Fruit fly (Drosophila melanogaster) whole organism, wandering third instar larva: ENCODE data around the gene CG1632.

Source experiments
- Abd-B ChIP-seq: fragments of >200 bp; optimal IDR thresholded peaks from 2 replicates; lab custom pipeline; 2017; ENCODE audit warnings: missing biosample characterization, missing genetic modification characterization
- CrebA ChIP-seq: fragments of 200-800 bp; sonication (Bioruptor generic); optimal IDR thresholded peaks from 2 replicates; lab custom pipeline; 2016; ENCODE audit warnings: missing biosample characterization, mild to moderate bottlenecking, missing genetic modification characterization, borderline replicate concordance
- GATAd ChIP-seq: sonication (Bioruptor generic); optimal IDR thresholded peaks from 2 replicates; lab custom pipeline; 2016; ENCODE audit warnings: missing biosample characterization, missing genetic modification characterization
- HLH106 ChIP-seq: fragments of 200-800 bp; optimal IDR thresholded peaks from 3 replicates; lab custom pipeline; 2019; ENCODE audit warnings: missing biosample characterization, mild to moderate bottlenecking, missing genetic modification characterization, moderate library complexity
- Hnf4 ChIP-seq: fragments of 200-800 bp; sonication (Bioruptor generic); optimal IDR thresholded peaks from 2 replicates; lab custom pipeline; 2016; ENCODE audit warnings: missing biosample characterization, mild to moderate bottlenecking, missing genetic modification characterization
- OdsH ChIP-seq: fragments of 200-800 bp; sonication (Bioruptor generic); optimal IDR thresholded peaks from 2 replicates; lab custom pipeline; 2016; ENCODE audit warnings: missing biosample characterization, mild to moderate bottlenecking, missing genetic modification characterization
- Rel ChIP-seq, 2 experiments: fragments of 200-800 bp; sonication (Bioruptor generic) in 1 of 2; optimal IDR thresholded peaks; 2 replicates in 1 of 2; 3 replicates in 1 of 2; lab custom pipeline; 2016 to 2019; ENCODE audit warnings: mild to moderate bottlenecking in 2 of 2, missing biosample characterization in 2 of 2, missing genetic modification characterization in 2 of 2, moderate library complexity in 1 of 2
- br ChIP-seq: fragments of 200-800 bp; sonication (Bioruptor generic); optimal IDR thresholded peaks from 2 replicates; lab custom pipeline; 2016; ENCODE audit warnings: missing biosample characterization, missing genetic modification characterization
- dsf ChIP-seq: sonication (Bioruptor generic); optimal IDR thresholded peaks from 2 replicates; lab custom pipeline; 2016; ENCODE audit warnings: missing biosample characterization, missing genetic modification characterization, borderline replicate concordance
- foxo ChIP-seq, 2 experiments: fragments of 200-800 bp; sonication (Bioruptor generic); optimal IDR thresholded peaks; 2 replicates in 1 of 2; 3 replicates in 1 of 2; lab custom pipeline; 2016 to 2017; ENCODE audit warnings: missing biosample characterization in 2 of 2, missing genetic modification characterization in 2 of 2
- h ChIP-seq: fragments of 200-800 bp; sonication (Bioruptor generic); optimal IDR thresholded peaks from 3 replicates; lab custom pipeline; 2016; ENCODE audit warnings: missing biosample characterization, mild to moderate bottlenecking, missing genetic modification characterization
- jim ChIP-seq: fragments of 175-275, 200-325 bp; sonication (Bioruptor generic); optimal IDR thresholded peaks from 2 replicates; lab custom pipeline; 2016; ENCODE audit warnings: missing biosample characterization, mild to moderate bottlenecking, missing genetic modification characterization
- pan ChIP-seq: fragments of >200 bp; optimal IDR thresholded peaks from 2 replicates; lab custom pipeline; 2017
- psq ChIP-seq: fragments of 200-800 bp; sonication (Bioruptor generic); optimal IDR thresholded peaks from 3 replicates; lab custom pipeline; 2017; ENCODE audit warnings: missing biosample characterization, mild to moderate bottlenecking, missing genetic modification characterization, moderate library complexity

dm6 chrX:8215855-8216586, 36.4 kb upstream of the CG1632 start:
- TF ChIP-seq Abd-B (no peak), h (no peak), CrebA (GFP tag; lab: Kevin White, UChicago) (no peak), Rel (GFP tag; optimal IDR thresholded peaks at IDR 0.05; lab: Kevin White, UChicago) (no peak), Rel (tag; optimal IDR thresholded peaks at IDR 0.05; lab: Kevin White, UChicago) (no peak), GATAd (GFP tag; lab: Kevin White, UChicago) (no peak), pan (lab: Kevin White, UChicago) (no peak), HLH106 (tag; lab: Kevin White, UChicago) (no peak), br (GFP tag; lab: Kevin White, UChicago) (no peak), dsf (GFP tag; lab: Kevin White, UChicago) (no peak), psq (GFP tag; lab: Kevin White, UChicago) (no peak), OdsH (GFP tag; lab: Kevin White, UChicago) (no peak), foxo (GFP tag; optimal IDR thresholded peaks at IDR 0.05; lab: Kevin White, UChicago) (no peak), jim (no peak), Hnf4 (GFP tag; lab: Kevin White, UChicago) (no peak)
